Fruit fly (Drosophila melanogaster): Measurements from ENCODE around the gene CG5645.

The CG5645 gene

DNA sequence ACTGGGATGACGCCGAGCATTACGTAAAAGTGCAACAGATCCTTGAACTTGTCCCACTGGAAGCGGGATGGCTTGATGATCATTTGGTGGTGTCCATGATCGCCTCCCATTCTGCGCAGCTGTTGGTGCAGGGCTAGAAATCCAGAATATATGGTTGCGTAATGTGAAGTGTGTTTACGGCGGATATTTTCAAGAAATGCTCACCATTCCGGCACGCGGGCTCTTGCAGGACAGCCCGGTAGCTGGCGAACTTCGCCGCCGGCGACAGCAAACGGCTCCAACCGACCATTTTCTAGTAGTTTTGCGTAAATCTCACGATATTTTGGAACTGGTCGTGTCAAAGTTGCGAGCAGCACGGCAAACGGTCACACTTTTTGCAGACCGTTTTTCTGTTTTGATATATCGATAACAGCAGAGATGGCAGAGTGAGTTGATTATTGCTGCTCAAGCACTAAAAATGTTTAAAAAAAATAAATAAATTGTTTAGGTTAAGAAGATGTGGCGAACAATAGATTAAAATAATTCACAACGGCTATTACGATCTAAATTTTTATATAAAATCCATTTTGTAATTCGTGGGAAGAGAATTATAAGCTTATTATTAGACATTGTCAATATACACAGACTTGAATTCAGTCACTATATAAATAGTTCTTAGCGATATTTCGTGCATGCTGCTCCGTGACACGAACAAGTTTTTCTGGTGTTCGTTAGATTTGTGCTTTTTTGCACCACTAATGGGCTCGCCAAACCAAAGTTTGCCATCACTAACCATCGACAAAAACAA is 1.8 kb upstream of the CG5645 start, which contains the start of the genes ND-SGDH and RhoGAP68F (continued):
- peak; percentile 71 to 76 for TF ChIP-seq Hr51 (GFP tag; optimal IDR thresholded peaks at IDR 0.05)
- 0 out of 2 replicates have a peak, but pooled peaks have one; percentile 43 for TF ChIP-seq ham (GFP tag; IDR thresholded peaks at IDR 0.05)
- peak; percentile 77 for TF ChIP-seq CG15696 (tag; optimal IDR thresholded peaks at IDR 0.05)
- no peak for TF ChIP-seq CG43689 (GFP tag; IDR thresholded peaks at IDR 0.05)
- TF ChIP-seq CG2889 (GFP tag; IDR thresholded peaks at IDR 0.05): no peak
- peak; percentile 57 for TF ChIP-seq CG9609 (GFP tag; optimal IDR thresholded peaks at IDR 0.05)
- peak; percentile 71 for TF ChIP-seq Nf-YC (tag; optimal IDR thresholded peaks at IDR 0.05)
- TF ChIP-seq CG10565 (GFP tag; optimal IDR thresholded peaks at IDR 0.05): no peak
- TF ChIP-seq jigr1 (GFP tag; IDR thresholded peaks at IDR 0.05): no peak
- TF ChIP-seq CG5180 (GFP tag; optimal IDR thresholded peaks at IDR 0.05): no peak
- TF ChIP-seq emc (GFP tag; optimal IDR thresholded peaks at IDR 0.05): peak; percentile 22
- no peak for TF ChIP-seq pita (GFP tag; optimal IDR thresholded peaks at IDR 0.05)
- TF ChIP-seq Side (GFP tag; optimal IDR thresholded peaks at IDR 0.05): peak; percentile 15
- TF ChIP-seq ken (GFP tag; IDR thresholded peaks at IDR 0.05): peak; percentile 58; the same call in 1 of the 3 replicates
- TF ChIP-seq hbn (GFP tag; IDR thresholded peaks at IDR 0.05; ENCODE audit: partially characterized antibody): peak; percentile 91
- TF ChIP-seq zen (tag; optimal IDR thresholded peaks at IDR 0.05): peak; percentile 54
- TF ChIP-seq phol (tag; optimal IDR thresholded peaks at IDR 0.05): peak; percentile 83
- TF ChIP-seq cad (GFP tag; optimal IDR thresholded peaks at IDR 0.05): no peak
- TF ChIP-seq CG11504 (tag; optimal IDR thresholded peaks at IDR 0.05): peak; percentile 79
- peak; percentile 81 for TF ChIP-seq Hr3 (GFP tag; optimal IDR thresholded peaks at IDR 0.05)
- TF ChIP-seq pfk (GFP tag; optimal IDR thresholded peaks at IDR 0.05): no peak
- TF ChIP-seq Ets97D (GFP tag; optimal IDR thresholded peaks at IDR 0.05): peak; percentile 53
- TF ChIP-seq ab (GFP tag; optimal IDR thresholded peaks at IDR 0.05): no peak
- TF ChIP-seq Antp (GFP tag; optimal IDR thresholded peaks at IDR 0.05): peak; percentile 63
- TF ChIP-seq CG6689 (GFP tag; IDR thresholded peaks at IDR 0.05): peak; percentile 67
- peak; percentile 66 for TF ChIP-seq Meics (GFP tag; optimal IDR thresholded peaks at IDR 0.05)
- peak; percentile 76 for TF ChIP-seq trem (tag; optimal IDR thresholded peaks at IDR 0.05)
- TF ChIP-seq Fer1 (GFP tag; optimal IDR thresholded peaks at IDR 0.05): peak; percentile 30
- peak; percentile 37; the same call in 1 of the 2 replicates for TF ChIP-seq Atf6 (GFP tag; IDR thresholded peaks at IDR 0.05)
- peak; percentile 71 for TF ChIP-seq fd3F (GFP tag; optimal IDR thresholded peaks at IDR 0.05)
- peak; percentile 69 for TF ChIP-seq CG8924 (tag; optimal IDR thresholded peaks at IDR 0.05)
- peak; percentile 48; the same call in 1 of the 2 replicates for TF ChIP-seq ato (GFP tag; IDR thresholded peaks at IDR 0.05; ENCODE audit: partially characterized antibody)
- TF ChIP-seq CG31365 (tag; optimal IDR thresholded peaks at IDR 0.05): no peak
- TF ChIP-seq CG11456 (GFP tag; IDR thresholded peaks at IDR 0.05): no peak; the same call in 2 of the 3 replicates
- no peak for TF ChIP-seq usp (GFP tag; optimal IDR thresholded peaks at IDR 0.05)
- TF ChIP-seq CG4424 (GFP tag; optimal IDR thresholded peaks at IDR 0.05): peak; percentile 73
- peak; percentile 92 for TF ChIP-seq HLH4C (GFP tag; IDR thresholded peaks at IDR 0.05; ENCODE audit: partially characterized antibody)
- TF ChIP-seq CG4820 (GFP tag; optimal IDR thresholded peaks at IDR 0.05): peak; percentile 76
- peak; percentile 82 for TF ChIP-seq Dip3 (GFP tag; optimal IDR thresholded peaks at IDR 0.05)
- TF ChIP-seq luna (GFP tag; optimal IDR thresholded peaks at IDR 0.05): peak; percentile 25
- peak; percentile 64 for TF ChIP-seq croc (GFP tag; conservative IDR thresholded peaks at IDR 0.05)
- TF ChIP-seq tio (GFP tag; optimal IDR thresholded peaks at IDR 0.05): peak; percentile 72
- peak; percentile 54 for TF ChIP-seq cwo (GFP tag; optimal IDR thresholded peaks at IDR 0.05)
- peak; percentile 67 for TF ChIP-seq jumu (GFP tag; optimal IDR thresholded peaks at IDR 0.05)
- peak; percentile 45 for TF ChIP-seq CG1647 (GFP tag; optimal IDR thresholded peaks at IDR 0.05)
- peak; percentile 56 for TF ChIP-seq CG10209 (GFP tag; optimal IDR thresholded peaks at IDR 0.05)
- peak; percentile 67 for TF ChIP-seq CG18476 (GFP tag; optimal IDR thresholded peaks at IDR 0.05)
- peak; percentile 44 for TF ChIP-seq trh (GFP tag; optimal IDR thresholded peaks at IDR 0.05)
- peak; percentile 85 for TF ChIP-seq Neu2 (GFP tag; optimal IDR thresholded peaks at IDR 0.05; ENCODE audit: borderline replicate concordance)
